Worm (Caenorhabditis elegans): ENCODE results near the gene F10G7.5.

Gene F10G7.5

DNA sequence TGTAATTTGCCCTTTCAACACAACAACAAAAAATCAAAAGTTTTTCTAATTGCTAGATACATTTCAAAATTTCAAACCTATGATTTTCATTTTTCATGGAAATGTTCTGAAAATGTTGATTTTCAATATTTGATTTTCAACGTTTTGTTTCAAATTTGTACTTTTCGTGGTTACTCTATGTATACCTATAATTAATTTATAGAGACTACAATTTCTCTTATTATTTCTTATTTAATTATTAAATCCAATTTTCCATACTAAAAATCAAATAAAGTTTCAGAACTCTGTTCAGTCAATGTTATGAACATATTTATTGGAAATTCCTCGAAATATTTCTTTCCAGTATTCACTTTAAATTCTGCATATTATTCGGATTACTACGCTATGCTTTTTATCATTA is 6.3 kb upstream of the F10G7.5 start, which contains the start of gene sre-39:
Gene sre-39 (plus strand): TSS at position 301 of the 400 bp plus-strand sequence.
- no peak for TF ChIP-seq hlh-15 (tag; optimal IDR thresholded peaks at IDR 0.05)
- TF ChIP-seq pros-1 (tag; optimal IDR thresholded peaks at IDR 0.05), result no peak
- TF ChIP-seq unc-3 (GFP tag; conservative IDR thresholded peaks at IDR 0.05), result no peak
- no peak for TF ChIP-seq unc-3 (tag; optimal IDR thresholded peaks at IDR 0.05)
- no peak for TF ChIP-seq hlh-8 (tag; optimal IDR thresholded peaks at IDR 0.05)
- no peak for TF ChIP-seq nhr-11 (tag; optimal IDR thresholded peaks at IDR 0.05)
- TF ChIP-seq C08G9.2 (tag; optimal IDR thresholded peaks at IDR 0.05), result no peak
- no peak for TF ChIP-seq hlh-13 (GFP tag; optimal IDR thresholded peaks at IDR 0.05)
- no peak for TF ChIP-seq gmeb-2 (tag; optimal IDR thresholded peaks at IDR 0.05)
- TF ChIP-seq ceh-24 (tag; optimal IDR thresholded peaks at IDR 0.05), result no peak
- TF ChIP-seq hlh-30 (tag; optimal IDR thresholded peaks at IDR 0.05; ENCODE audit: insufficient read depth), result no peak
- no peak for TF ChIP-seq pha-4 (tag; optimal IDR thresholded peaks at IDR 0.05)
- no peak for TF ChIP-seq rnt-1 (tag; optimal IDR thresholded peaks at IDR 0.05)
- TF ChIP-seq unc-55 (GFP tag; optimal IDR thresholded peaks at IDR 0.05), result no peak
- TF ChIP-seq unc-42 (tag; optimal IDR thresholded peaks at IDR 0.05), result no peak
- no peak for TF ChIP-seq F13H6.1 (tag; optimal IDR thresholded peaks at IDR 0.05)

DNA sequence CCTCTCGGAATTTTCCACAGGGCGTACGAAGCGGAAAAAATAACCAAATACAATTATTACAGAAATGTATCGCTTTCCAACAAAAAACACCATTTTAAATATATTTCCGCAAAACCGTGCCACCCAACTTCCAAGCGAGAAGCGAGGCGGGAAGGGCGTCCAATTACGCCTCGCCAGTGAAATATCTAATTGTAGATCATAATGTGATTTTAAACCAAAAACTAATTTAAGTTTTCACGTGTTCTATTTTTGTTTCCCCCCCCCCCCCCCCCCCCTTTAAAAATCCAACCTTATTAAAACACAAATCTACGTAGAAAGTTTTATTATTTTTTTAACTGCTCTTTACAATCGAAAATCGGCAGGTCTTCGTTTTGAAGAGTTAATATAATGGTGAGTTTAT is 3.7 kb upstream of the F10G7.5 start, which contains the start of gene F10G7.12:
Gene F10G7.12 (plus strand): TSS at position 301 of the 400 bp plus-strand sequence.
- TF ChIP-seq pag-3 (tag; optimal IDR thresholded peaks at IDR 0.05; ENCODE audit: borderline replicate concordance), result no peak
- no peak for TF ChIP-seq sox-4 (tag; optimal IDR thresholded peaks at IDR 0.05)
- TF ChIP-seq ceh-19 (GFP tag; optimal IDR thresholded peaks at IDR 0.05), result no peak
- TF ChIP-seq ceh-31 (tag; optimal IDR thresholded peaks at IDR 0.05), result no peak
- no peak for TF ChIP-seq pat-9 (tag; optimal IDR thresholded peaks at IDR 0.05)

DNA sequence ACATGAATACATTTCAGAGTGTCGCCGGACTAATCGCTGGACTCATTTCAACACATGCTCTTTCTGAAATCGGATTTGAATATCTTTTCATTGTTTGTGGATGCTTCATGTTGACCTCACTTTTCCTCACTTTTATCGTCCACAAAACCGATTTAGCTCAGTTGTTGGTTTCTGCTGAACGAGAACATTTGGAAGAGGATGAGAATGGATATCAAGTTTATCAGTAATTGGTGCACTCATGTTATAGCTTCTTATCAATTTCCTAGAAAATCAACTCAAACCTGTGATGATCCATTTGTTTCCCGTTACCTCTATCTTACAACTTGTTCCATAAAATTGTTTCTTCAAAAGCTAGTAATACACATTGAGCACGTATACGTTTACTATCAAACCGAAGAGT is 2.8 kb downstream of the F10G7.5 start:
- TF ChIP-seq zip-5 (tag; optimal IDR thresholded peaks at IDR 0.05), result no peak
- no peak for TF ChIP-seq K09A11.1 (tag; optimal IDR thresholded peaks at IDR 0.05; ENCODE audit: insufficient read depth)
- TF ChIP-seq ceh-48 (tag; optimal IDR thresholded peaks at IDR 0.05), result no peak
- no peak for TF ChIP-seq ceh-9 (tag; optimal IDR thresholded peaks at IDR 0.05)
- no peak for TF ChIP-seq nhr-11 (tag; optimal IDR thresholded peaks at IDR 0.05)
- no peak for TF ChIP-seq elt-2 (tag; optimal IDR thresholded peaks at IDR 0.05)
- TF ChIP-seq pha-2 (tag; optimal IDR thresholded peaks at IDR 0.05), result no peak
- no peak for TF ChIP-seq ceh-19 (GFP tag; optimal IDR thresholded peaks at IDR 0.05)
- no peak for TF ChIP-seq pag-3 (tag; optimal IDR thresholded peaks at IDR 0.05; ENCODE audit: borderline replicate concordance)
- no peak for TF ChIP-seq che-1 (tag; optimal IDR thresholded peaks at IDR 0.05)
- no peak for TF ChIP-seq ceh-18 (tag; optimal IDR thresholded peaks at IDR 0.05)
- no peak for TF ChIP-seq elt-4 (tag; optimal IDR thresholded peaks at IDR 0.05)
- no peak for TF ChIP-seq ama-1 (optimal IDR thresholded peaks at IDR 0.05)

DNA sequence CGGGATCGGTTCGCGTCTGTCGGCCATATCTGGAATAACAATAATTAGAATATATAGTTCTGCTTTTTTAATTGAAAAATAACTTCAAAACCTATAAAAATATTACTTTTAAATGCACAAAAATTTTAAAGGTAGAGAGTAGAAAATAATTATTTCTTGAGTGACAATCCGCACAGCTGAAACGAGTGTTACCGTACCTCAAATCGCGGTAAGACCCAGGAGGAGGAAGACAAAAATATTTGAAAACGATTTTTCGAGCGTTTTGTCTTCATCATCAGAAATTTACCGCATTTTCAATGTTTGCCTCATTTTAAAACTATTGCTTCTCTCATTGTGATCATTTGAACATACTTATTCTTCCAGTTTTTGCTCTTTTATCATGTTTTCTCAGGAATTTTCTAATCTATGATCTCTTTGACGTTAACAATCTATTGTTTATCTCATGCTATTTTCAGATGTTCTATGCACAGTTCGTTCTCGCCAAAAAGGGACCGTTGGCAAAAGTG is 5.1 kb downstream of the F10G7.5 start, which contains the start of the genes rpn-5 and scc-1:
Gene rpn-5 (minus strand): TSS at position 162 of the 506 bp plus-strand sequence.
Gene scc-1 (plus strand): TSS at position 456 of the 506 bp plus-strand sequence.
- TF ChIP-seq tbx-2 (tag; optimal IDR thresholded peaks at IDR 0.05) (peak; percentile 25), pax-1 (tag; optimal IDR thresholded peaks at IDR 0.05) (peak; percentile 33), ref-2 (tag; optimal IDR thresholded peaks at IDR 0.05) (peak; percentile 21), unc-55 (GFP tag; optimal IDR thresholded peaks at IDR 0.05) (peak; percentile 97), ama-1 (optimal IDR thresholded peaks at IDR 0.05) (no peak), nfya-1 (tag; optimal IDR thresholded peaks at IDR 0.05) (peak; percentile 85), nhr-232 (tag; optimal IDR thresholded peaks at IDR 0.05) (no peak), unc-42 (tag; optimal IDR thresholded peaks at IDR 0.05) (peak; percentile 3)
